Worm (Caenorhabditis elegans): Measurements from ENCODE around the gene Y42H9AR.4.

DNA sequence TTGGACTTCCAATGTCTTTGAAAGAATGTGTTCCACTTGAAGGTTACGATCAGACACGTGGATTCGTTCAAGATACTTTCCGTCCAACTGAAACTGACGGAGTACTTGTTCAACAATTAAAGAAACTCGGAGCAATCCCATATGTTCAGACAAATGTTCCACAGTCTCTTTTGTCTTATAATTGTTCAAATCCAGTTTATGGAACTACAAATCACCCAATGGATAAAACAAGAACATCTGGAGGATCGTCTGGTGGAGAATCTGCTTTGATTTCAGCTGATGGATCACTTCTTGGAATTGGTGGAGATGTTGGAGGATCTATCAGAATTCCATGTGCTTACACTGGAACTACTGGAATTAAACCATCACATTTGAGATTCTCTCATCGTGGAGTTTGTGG lies 41.1 kb upstream of the Y42H9AR.4 start:
- TF ChIP-seq sea-2 (GFP tag; optimal IDR thresholded peaks at IDR 0.05) (no peak), nhr-25 (tag; optimal IDR thresholded peaks at IDR 0.05) (no peak), skn-1 (tag; optimal IDR thresholded peaks at IDR 0.05) (no peak)

Data from whole organism, L3 larva.